Worm (Caenorhabditis elegans): ENCODE results near the gene F26G1.5.

- TF ChIP-seq ama-1 (optimal IDR thresholded peaks at IDR 0.05) = no peak
- no peak for TF ChIP-seq sea-1 (GFP tag; conservative IDR thresholded peaks at IDR 0.05)
- no peak for TF ChIP-seq flt-1 (GFP tag; IDR thresholded peaks at IDR 0.05)
- TF ChIP-seq tbx-11 (GFP tag; IDR thresholded peaks at IDR 0.05) = no peak
- no peak for TF ChIP-seq scrt-1 (GFP tag; IDR thresholded peaks at IDR 0.05)
- TF ChIP-seq ceh-36 (tag; optimal IDR thresholded peaks at IDR 0.05) = no peak
- TF ChIP-seq F13C5.2 (tag; optimal IDR thresholded peaks at IDR 0.05) = no peak
- TF ChIP-seq hnd-1 (tag; optimal IDR thresholded peaks at IDR 0.05) = no peak
- no peak for TF ChIP-seq hmbx-1 (tag; optimal IDR thresholded peaks at IDR 0.05)
- TF ChIP-seq aly-1 (tag; optimal IDR thresholded peaks at IDR 0.05) = no peak
- TF ChIP-seq tbx-37 (GFP tag; conservative IDR thresholded peaks at IDR 0.05) = no peak
- no peak for TF ChIP-seq pes-1 (GFP tag; IDR thresholded peaks at IDR 0.05)
Observed at ce11 chrII:4755654-4756053, 15.5 kb downstream of the F26G1.5 start.

Data from whole organism, early embryonic.